Fruit fly (Drosophila melanogaster) Kc167 (cell line): ENCODE data around the gene CG12507.

Source experiments
- Myc ChIP-seq: fragments of >200 bp; optimal IDR thresholded peaks from 2 replicates; lab custom pipeline; 2017; ENCODE audit warnings: missing external identifiers
- Sin3A ChIP-seq: fragments of >200 bp; optimal IDR thresholded peaks from 2 replicates; lab custom pipeline; 2018; ENCODE audit warnings: missing external identifiers
- h ChIP-seq: fragments of >200 bp; optimal IDR thresholded peaks from 3 replicates; lab custom pipeline; 2018; ENCODE audit warnings: missing external identifiers
- insv ChIP-seq: fragments of >200 bp; optimal IDR thresholded peaks from 3 replicates; lab custom pipeline; 2018; ENCODE audit warnings: missing external identifiers
- psq ChIP-seq: fragments of >200 bp; optimal IDR thresholded peaks from 2 replicates; lab custom pipeline; 2017; ENCODE audit warnings: missing external identifiers
- ttk ChIP-seq: sonication (Bioruptor generic); optimal IDR thresholded peaks from 2 replicates; lab custom pipeline; 2017; ENCODE audit warnings: missing external identifiers

Gene CG12507

dm6 chrX:16266437-16266836 lies at the start of gene CG12507:
Gene CG12507 (minus strand): TSS chrX:16266537.
- TF ChIP-seq ttk (lab: Kevin White, UChicago) (no peak), insv (lab: Kevin White, UChicago) (no peak), Sin3A (no peak), Myc (lab: Kevin White, UChicago) (no peak), h (lab: Kevin White, UChicago) (no peak), psq (lab: Kevin White, UChicago) (no peak)

- no peak for TF ChIP-seq psq (lab: Kevin White, UChicago)
- TF ChIP-seq ttk (lab: Kevin White, UChicago) = no peak
- TF ChIP-seq insv (lab: Kevin White, UChicago) = no peak
- no peak for TF ChIP-seq Sin3A
- TF ChIP-seq Myc (lab: Kevin White, UChicago) = no peak
Observed at dm6 chrX:16313078-16313875, 46.9 kb upstream of the CG12507 start, which contains the start of the genes CG9915 and SWIP. Gene CG9915 (minus strand): TSS chrX:16313138. Gene SWIP (plus strand): TSS chrX:16313709.

- TF ChIP-seq Sin3A (no peak), h (lab: Kevin White, UChicago) (no peak), insv (lab: Kevin White, UChicago) (no peak), ttk (lab: Kevin White, UChicago) (no peak), Myc (lab: Kevin White, UChicago) (no peak), psq (lab: Kevin White, UChicago) (no peak)
Observed at dm6 chrX:16309764-16310163, 43.4 kb upstream of the CG12507 start.

dm6 chrX:16308953-16309352 lies 42.6 kb upstream of the CG12507 start:
- TF ChIP-seq psq (lab: Kevin White, UChicago) (no peak), Sin3A (no peak), insv (lab: Kevin White, UChicago) (no peak), Myc (lab: Kevin White, UChicago) (no peak), ttk (lab: Kevin White, UChicago) (no peak), h (lab: Kevin White, UChicago) (no peak)

dm6 chrX:16308310-16308918 lies 42.1 kb upstream of the CG12507 start, which contains the start of gene Had1:
Gene Had1 (minus strand): TSS chrX:16308667.
- TF ChIP-seq psq (lab: Kevin White, UChicago) (no peak), Sin3A (no peak), Myc (lab: Kevin White, UChicago) (no peak), h (lab: Kevin White, UChicago) (no peak), ttk (lab: Kevin White, UChicago) (no peak), insv (lab: Kevin White, UChicago) (no peak)

- TF ChIP-seq Myc (lab: Kevin White, UChicago) = no peak
- TF ChIP-seq Sin3A = no peak
- no peak for TF ChIP-seq insv (lab: Kevin White, UChicago)
- TF ChIP-seq psq (lab: Kevin White, UChicago) = no peak
- no peak for TF ChIP-seq h (lab: Kevin White, UChicago)
- TF ChIP-seq ttk (lab: Kevin White, UChicago) = no peak
Observed at dm6 chrX:16303636-16304035, 37.3 kb upstream of the CG12507 start, which contains the start of gene CG3679. Gene CG3679 (plus strand): TSS chrX:16303870.

dm6 chrX:16297618-16298017 lies 31.3 kb upstream of the CG12507 start, which contains the start of gene ERp44:
Gene ERp44 (minus strand): TSS chrX:16297718.
- TF ChIP-seq h (lab: Kevin White, UChicago) (no peak), ttk (lab: Kevin White, UChicago) (no peak), psq (lab: Kevin White, UChicago) (no peak), insv (lab: Kevin White, UChicago) (no peak)

dm6 chrX:16296423-16297292 lies 30.3 kb upstream of the CG12507 start, which contains the start of gene CG3632:
Gene CG3632 (plus strand): TSS chrX:16296671.
- TF ChIP-seq insv (lab: Kevin White, UChicago) (no peak), h (lab: Kevin White, UChicago) (no peak), Sin3A (no peak), psq (lab: Kevin White, UChicago) (no peak), Myc (lab: Kevin White, UChicago) (no peak), ttk (lab: Kevin White, UChicago) (no peak)

- TF ChIP-seq insv (lab: Kevin White, UChicago) (no peak), psq (lab: Kevin White, UChicago) (no peak), Myc (lab: Kevin White, UChicago) (no peak), h (lab: Kevin White, UChicago) (no peak), Sin3A (no peak), ttk (lab: Kevin White, UChicago) (no peak)
Observed at dm6 chrX:16292646-16293045, 26.3 kb upstream of the CG12507 start.

dm6 chrX:16288999-16289398 lies 22.7 kb upstream of the CG12507 start:
- TF ChIP-seq psq (lab: Kevin White, UChicago) (no peak), insv (lab: Kevin White, UChicago) (no peak), h (lab: Kevin White, UChicago) (no peak), Myc (lab: Kevin White, UChicago) (no peak), Sin3A (no peak), ttk (lab: Kevin White, UChicago) (no peak)
